Worm (Caenorhabditis elegans) whole organism, L1 larva: Measurements from ENCODE around the gene frm-10.

Experiments
- C04F5.9 ChIP-seq: sonication (generic microtip); optimal IDR thresholded peaks from 2 replicates; lab custom pipeline; 2016; ENCODE audit warnings: missing genetic modification characterization, missing compliant biosample characterization
- aha-1 ChIP-seq: fragments of 150-350 bp; optimal IDR thresholded peaks from 2 replicates; lab custom pipeline; 2014; ENCODE audit warnings: missing biosample characterization, missing genetic modification characterization
- blmp-1 ChIP-seq: fragments of 150-350 bp; optimal IDR thresholded peaks from 2 replicates; lab custom pipeline; 2014; ENCODE audit warnings: missing biosample characterization, missing genetic modification characterization
- ceh-63 ChIP-seq: fragments of 200-800 bp; sonication (Bioruptor generic); optimal IDR thresholded peaks from 2 replicates; lab custom pipeline; 2018; ENCODE audit warnings: mild to moderate bottlenecking, missing genetic modification characterization, missing compliant biosample characterization
- ceh-82 ChIP-seq, 3 experiments: fragments of 150-350 bp in 1 of 3; sonication (generic microtip) in 2 of 3; optimal IDR thresholded peaks; 2 replicates each; lab custom pipeline; 2014 to 2017; ENCODE audit warnings: missing biosample characterization in 3 of 3, missing genetic modification characterization in 3 of 3
- ceh-90 ChIP-seq: sonication (generic microtip); optimal IDR thresholded peaks from 2 replicates; lab custom pipeline; 2016; ENCODE audit warnings: missing genetic modification characterization, missing compliant biosample characterization
- ces-1 ChIP-seq: fragments of 150-350 bp; optimal IDR thresholded peaks from 2 replicates; lab custom pipeline; 2014; ENCODE audit warnings: missing biosample characterization, missing genetic modification reagents, missing genetic modification characterization
- dpl-1 ChIP-seq, 3 experiments: fragments of 150-350 bp in 2 of 3; sonication (generic microtip) in 1 of 3; optimal IDR thresholded peaks; 2 replicates each; lab custom pipeline; 2014 to 2017; ENCODE audit warnings: missing biosample characterization in 3 of 3, missing genetic modification characterization in 3 of 3, missing genetic modification reagents in 3 of 3
- efl-1 ChIP-seq, 4 experiments: fragments of 150-350 bp; optimal IDR thresholded peaks in 3 of 4; peaks in 1 of 4; 1 replicate in 1 of 4; 2 replicates in 3 of 4; lab custom pipeline; 2014; ENCODE audit warnings: missing biosample characterization in 2 of 4, missing genetic modification characterization in 2 of 4, missing genetic modification reagents in 2 of 4
- elt-2 ChIP-seq: sonication (generic microtip); optimal IDR thresholded peaks from 2 replicates; lab custom pipeline; 2016; ENCODE audit warnings: missing genetic modification characterization, mild to moderate bottlenecking, inconsistent platforms, missing compliant biosample characterization, missing genetic modification reagents
- fkh-10 ChIP-seq: sonication (generic microtip); optimal IDR thresholded peaks from 2 replicates; lab custom pipeline; 2017; ENCODE audit warnings: missing biosample characterization, missing genetic modification reagents, missing genetic modification characterization
- fkh-4 ChIP-seq: sonication (generic microtip); optimal IDR thresholded peaks from 2 replicates; lab custom pipeline; 2016; ENCODE audit warnings: missing compliant biosample characterization, missing genetic modification characterization, borderline replicate concordance
- fkh-8 ChIP-seq: sonication (generic microtip); optimal IDR thresholded peaks from 2 replicates; lab custom pipeline; 2016; ENCODE audit warnings: mild to moderate bottlenecking, missing genetic modification characterization, missing compliant biosample characterization
- hlh-17 ChIP-seq: fragments of 200-800 bp; sonication (Bioruptor generic); optimal IDR thresholded peaks from 2 replicates; lab custom pipeline; 2018; ENCODE audit warnings: missing genetic modification characterization, mild to moderate bottlenecking, missing compliant biosample characterization, moderate library complexity, borderline replicate concordance
- hlh-4 ChIP-seq: sonication (generic microtip); optimal IDR thresholded peaks from 2 replicates; lab custom pipeline; 2016; ENCODE audit warnings: mild to moderate bottlenecking, missing genetic modification characterization, missing compliant biosample characterization
- lin-13 ChIP-seq: fragments of 150-350 bp; optimal IDR thresholded peaks from 2 replicates; lab custom pipeline; 2014; ENCODE audit warnings: missing biosample characterization, missing genetic modification reagents, missing genetic modification characterization
- lin-15B ChIP-seq: fragments of 150-350 bp; sonication (generic microtip); optimal IDR thresholded peaks from 3 replicates; lab custom pipeline; 2014; ENCODE audit warnings: missing biosample characterization, missing genetic modification characterization
- lin-35 ChIP-seq, 2 experiments: fragments of 150-350 bp; optimal IDR thresholded peaks; 2 replicates each; lab custom pipeline; 2014; ENCODE audit warnings: missing biosample characterization in 2 of 2, missing genetic modification characterization in 2 of 2, missing genetic modification reagents in 2 of 2
- lir-3 ChIP-seq: sonication (generic microtip); optimal IDR thresholded peaks from 2 replicates; lab custom pipeline; 2016; ENCODE audit warnings: mild to moderate bottlenecking, missing genetic modification characterization, moderate library complexity, missing compliant biosample characterization; ENCODE audit not compliant: poor library complexity
- mdl-1 ChIP-seq, 2 experiments: fragments of 150-350 bp; optimal IDR thresholded peaks; 2 replicates each; lab custom pipeline; 2014 to 2017; ENCODE audit warnings: missing biosample characterization in 2 of 2, missing genetic modification characterization in 2 of 2, inconsistent platforms in 1 of 2
- mep-1 ChIP-seq: fragments of 150-350 bp; optimal IDR thresholded peaks from 2 replicates; lab custom pipeline; 2014; ENCODE audit warnings: missing biosample characterization, missing genetic modification characterization
- nhr-11 ChIP-seq: fragments of 150-350 bp; optimal IDR thresholded peaks from 2 replicates; lab custom pipeline; 2014; ENCODE audit warnings: missing biosample characterization, missing genetic modification characterization
- nhr-19 ChIP-seq: fragments of 200-800 bp; sonication (Bioruptor generic); conservative IDR thresholded peaks from 2 replicates; pipeline ENCODE4 v1.3.6; 2022; ENCODE audit warnings: missing genetic modification characterization, missing compliant biosample characterization
- nhr-237 ChIP-seq: fragments of 150-350 bp; optimal IDR thresholded peaks from 2 replicates; lab custom pipeline; 2014; ENCODE audit warnings: missing biosample characterization, missing genetic modification characterization
- nhr-28 ChIP-seq: fragments of 150-350 bp; optimal IDR thresholded peaks from 2 replicates; lab custom pipeline; 2014; ENCODE audit warnings: missing biosample characterization, missing genetic modification characterization
- nhr-47 ChIP-seq: sonication (generic microtip); optimal IDR thresholded peaks from 2 replicates; lab custom pipeline; 2016; ENCODE audit warnings: mild to moderate bottlenecking, missing genetic modification characterization, moderate library complexity, missing compliant biosample characterization
- nhr-77 ChIP-seq: fragments of 150-350 bp; optimal IDR thresholded peaks from 2 replicates; lab custom pipeline; 2014; ENCODE audit warnings: missing biosample characterization, missing genetic modification characterization
- nhr-84 ChIP-seq: sonication (generic microtip); optimal IDR thresholded peaks from 2 replicates; lab custom pipeline; 2017; ENCODE audit warnings: missing biosample characterization, missing genetic modification characterization
- pag-3 ChIP-seq: sonication (generic microtip); optimal IDR thresholded peaks from 2 replicates; lab custom pipeline; 2017; ENCODE audit warnings: missing genetic modification characterization, mild to moderate bottlenecking, missing compliant biosample characterization, antibody characterized with exemption, borderline replicate concordance; ENCODE audit not compliant: insufficient read depth
- pax-3 ChIP-seq: fragments of 200-800 bp; sonication (Bioruptor generic); optimal IDR thresholded peaks from 2 replicates; lab custom pipeline; 2018; ENCODE audit warnings: mild to moderate bottlenecking, missing genetic modification characterization, moderate library complexity, missing compliant biosample characterization
- rnt-1 ChIP-seq: sonication (generic microtip); optimal IDR thresholded peaks from 2 replicates; lab custom pipeline; 2016; ENCODE audit warnings: mild to moderate bottlenecking, missing genetic modification characterization, moderate library complexity, missing compliant biosample characterization
- skn-1 ChIP-seq: fragments of 150-350 bp; optimal IDR thresholded peaks from 2 replicates; lab custom pipeline; 2014; ENCODE audit warnings: missing biosample characterization, missing genetic modification characterization
- swsn-7 ChIP-seq: sonication (generic microtip); optimal IDR thresholded peaks from 2 replicates; lab custom pipeline; 2016; ENCODE audit warnings: missing genetic modification characterization, missing compliant biosample characterization
- tbx-2 ChIP-seq: sonication (generic microtip); optimal IDR thresholded peaks from 2 replicates; lab custom pipeline; 2016; ENCODE audit warnings: missing genetic modification characterization, missing compliant biosample characterization
- unc-130 ChIP-seq: fragments of 150-350 bp; optimal IDR thresholded peaks from 2 replicates; lab custom pipeline; 2017; ENCODE audit warnings: missing biosample characterization, missing genetic modification characterization, inconsistent platforms
- unc-30 ChIP-seq: sonication (generic microtip); optimal IDR thresholded peaks from 2 replicates; lab custom pipeline; 2017; ENCODE audit warnings: missing biosample characterization, missing genetic modification characterization
- unc-62 ChIP-seq: fragments of 150-350 bp; optimal IDR thresholded peaks from 2 replicates; lab custom pipeline; 2014; ENCODE audit warnings: missing biosample characterization, missing genetic modification reagents, missing genetic modification characterization
- xbp-1 ChIP-seq: sonication (generic microtip); optimal IDR thresholded peaks from 2 replicates; lab custom pipeline; 2016; ENCODE audit warnings: missing genetic modification characterization, missing compliant biosample characterization
- zag-1 ChIP-seq: fragments of 150-350 bp; optimal IDR thresholded peaks from 2 replicates; lab custom pipeline; 2014; ENCODE audit warnings: missing biosample characterization, missing genetic modification characterization
- zip-4 ChIP-seq: fragments of 200-800 bp; sonication (Bioruptor generic); optimal IDR thresholded peaks from 2 replicates; lab custom pipeline; 2018; ENCODE audit warnings: mild to moderate bottlenecking, missing genetic modification characterization, moderate library complexity, missing compliant biosample characterization
- ztf-11 ChIP-seq, 2 experiments: sonication (generic microtip); optimal IDR thresholded peaks; 2 replicates each; lab custom pipeline; 2016 to 2017; ENCODE audit warnings: missing genetic modification characterization in 2 of 2, missing biosample characterization in 1 of 2, missing compliant biosample characterization in 1 of 2
- ztf-4 ChIP-seq: fragments of 150-350 bp; optimal IDR thresholded peaks from 2 replicates; lab custom pipeline; 2014; ENCODE audit warnings: missing biosample characterization, missing genetic modification characterization

The frm-10 gene

ce11 chrV:13427378-13427777, 35.6 kb upstream of the frm-10 start:
- TF ChIP-seq hlh-4 (tag; lab: Kevin White, UChicago) (peak; percentile 52), nhr-19 (GFP tag; lab: Robert Waterston, UW) (no peak)

ce11 chrV:13428660-13429059, 34.3 kb upstream of the frm-10 start, which contains the start of gene srd-19:
TSS of gene srd-19 (minus strand) at chrV:13428760.
- TF ChIP-seq hlh-17 (GFP tag; lab: Kevin White, UChicago), result no peak
- TF ChIP-seq unc-62, result no peak
- TF ChIP-seq zag-1 (tag; lab: Kevin White, UChicago), result no peak
- no peak for TF ChIP-seq lin-15B (tag; lab: Kevin White, UChicago)
- TF ChIP-seq nhr-84 (tag; lab: Kevin White, UChicago), result no peak
- TF ChIP-seq blmp-1 (tag; lab: Kevin White, UChicago), result no peak
- no peak for TF ChIP-seq mdl-1 (tag; optimal IDR thresholded peaks at IDR 0.05; lab: Kevin White, UChicago)
- TF ChIP-seq unc-30 (tag; lab: Kevin White, UChicago), result no peak
- no peak for TF ChIP-seq nhr-237 (tag; lab: Kevin White, UChicago)
- no peak for TF ChIP-seq aha-1
- no peak for TF ChIP-seq ztf-4 (tag; lab: Kevin White, UChicago)
- no peak for TF ChIP-seq lin-13 (GFP tag; lab: Kevin White, UChicago)
- TF ChIP-seq pax-3, result no peak

- TF ChIP-seq efl-1 (optimal IDR thresholded peaks at IDR 0.05; lab: Kevin White, UChicago) (no peak), efl-1 (GFP tag; optimal IDR thresholded peaks at IDR 0.05 in 1 of 2; lab: Kevin White, UChicago) (no peak), unc-62 (no peak), tbx-2 (tag; lab: Kevin White, UChicago) (no peak), nhr-237 (tag; lab: Kevin White, UChicago) (no peak), unc-130 (tag; lab: Kevin White, UChicago) (no peak), ceh-82 (tag; optimal IDR thresholded peaks at IDR 0.05; lab: Kevin White, UChicago) (no peak), elt-2 (tag; lab: Kevin White, UChicago) (no peak), nhr-77 (tag; lab: Kevin White, UChicago) (no peak), xbp-1 (tag; lab: Kevin White, UChicago) (no peak), pag-3 (tag; lab: Kevin White, UChicago) (no peak), fkh-8 (tag; lab: Kevin White, UChicago) (no peak), zip-4 (GFP tag; lab: Kevin White, UChicago) (no peak), fkh-4 (tag; lab: Kevin White, UChicago) (no peak), skn-1 (tag; lab: Kevin White, UChicago) (no peak), mep-1 (no peak), ceh-63 (GFP tag; lab: Kevin White, UChicago) (no peak)
These were observed 30.6 kb upstream of the frm-10 start, which contains the start of gene srd-17 for ce11 chrV:13432364-13432763. TSS of gene srd-17 (minus strand) at chrV:13432714.

- TF ChIP-seq efl-1 (optimal IDR thresholded peaks at IDR 0.05; lab: Kevin White, UChicago) (peak in 1 of 2 experiments; percentile 78), efl-1 (GFP tag; optimal IDR thresholded peaks at IDR 0.05 in 1 of 2; lab: Kevin White, UChicago) (peak; percentile 83 to 98), pax-3 (no peak), dpl-1 (GFP tag; optimal IDR thresholded peaks at IDR 0.05; lab: Kevin White, UChicago) (peak; percentile 62 to 86 (median 81)), lin-35 (GFP tag; optimal IDR thresholded peaks at IDR 0.05; lab: Kevin White, UChicago) (peak; percentile 51 to 87), blmp-1 (tag; lab: Kevin White, UChicago) (peak; percentile 4)
These were observed 25.4 kb upstream of the frm-10 start, which contains the start of gene mes-4 for ce11 chrV:13437473-13438074. TSS of gene mes-4 (minus strand) at chrV:13437545.

ce11 chrV:13441661-13442060, 21.3 kb upstream of the frm-10 start, which contains the start of gene col-162:
TSS of gene col-162 (plus strand) at chrV:13441961.
- TF ChIP-seq nhr-28 (tag; lab: Kevin White, UChicago) (no peak), ces-1 (GFP tag; lab: Kevin White, UChicago) (no peak), nhr-47 (tag; lab: Kevin White, UChicago) (no peak), lir-3 (tag; lab: Kevin White, UChicago) (no peak), fkh-8 (tag; lab: Kevin White, UChicago) (no peak), dpl-1 (GFP tag; optimal IDR thresholded peaks at IDR 0.05; lab: Kevin White, UChicago) (no peak), nhr-11 (tag; lab: Kevin White, UChicago) (no peak), rnt-1 (tag; lab: Kevin White, UChicago) (no peak), swsn-7 (tag; lab: Kevin White, UChicago) (no peak), ceh-90 (tag; lab: Kevin White, UChicago) (no peak), fkh-10 (GFP tag; lab: Kevin White, UChicago) (no peak), ceh-82 (tag; optimal IDR thresholded peaks at IDR 0.05; lab: Kevin White, UChicago) (no peak), aha-1 (no peak), hlh-4 (tag; lab: Kevin White, UChicago) (no peak), ztf-11 (tag; optimal IDR thresholded peaks at IDR 0.05; lab: Kevin White, UChicago) (no peak), C04F5.9 (tag; lab: Kevin White, UChicago) (no peak), nhr-77 (tag; lab: Kevin White, UChicago) (no peak), nhr-19 (GFP tag; lab: Robert Waterston, UW) (no peak)
